Worm (Caenorhabditis elegans): ENCODE data around the gene C34F11.2.

ce11 chrII:5177902-5178301 lies 34.2 kb upstream of the C34F11.2 start, which contains the start of gene C27D6.12:
- TF ChIP-seq ref-1 (GFP tag; conservative IDR thresholded peaks at IDR 0.05) (no peak), ztf-23 (GFP tag; IDR thresholded peaks at IDR 0.05) (no peak), flt-1 (GFP tag; IDR thresholded peaks at IDR 0.05) (no peak), ztf-29 (GFP tag; IDR thresholded peaks at IDR 0.05) (no peak), med-1 (GFP tag; optimal IDR thresholded peaks at IDR 0.05; ENCODE audit: insufficient read depth) (no peak), klf-2 (GFP tag; conservative IDR thresholded peaks at IDR 0.05) (no peak), tab-1 (GFP tag; IDR thresholded peaks at IDR 0.05) (no peak), cog-1 (tag; optimal IDR thresholded peaks at IDR 0.05) (no peak)

Measured in whole organism, midembryonic.